Fruit fly (Drosophila melanogaster): Measurements from ENCODE around the gene GABA-B-R1.
A peak's percentile ranks its signal among the peaks of the same experiment; 100 is the strongest.

Gene GABA-B-R1

DNA sequence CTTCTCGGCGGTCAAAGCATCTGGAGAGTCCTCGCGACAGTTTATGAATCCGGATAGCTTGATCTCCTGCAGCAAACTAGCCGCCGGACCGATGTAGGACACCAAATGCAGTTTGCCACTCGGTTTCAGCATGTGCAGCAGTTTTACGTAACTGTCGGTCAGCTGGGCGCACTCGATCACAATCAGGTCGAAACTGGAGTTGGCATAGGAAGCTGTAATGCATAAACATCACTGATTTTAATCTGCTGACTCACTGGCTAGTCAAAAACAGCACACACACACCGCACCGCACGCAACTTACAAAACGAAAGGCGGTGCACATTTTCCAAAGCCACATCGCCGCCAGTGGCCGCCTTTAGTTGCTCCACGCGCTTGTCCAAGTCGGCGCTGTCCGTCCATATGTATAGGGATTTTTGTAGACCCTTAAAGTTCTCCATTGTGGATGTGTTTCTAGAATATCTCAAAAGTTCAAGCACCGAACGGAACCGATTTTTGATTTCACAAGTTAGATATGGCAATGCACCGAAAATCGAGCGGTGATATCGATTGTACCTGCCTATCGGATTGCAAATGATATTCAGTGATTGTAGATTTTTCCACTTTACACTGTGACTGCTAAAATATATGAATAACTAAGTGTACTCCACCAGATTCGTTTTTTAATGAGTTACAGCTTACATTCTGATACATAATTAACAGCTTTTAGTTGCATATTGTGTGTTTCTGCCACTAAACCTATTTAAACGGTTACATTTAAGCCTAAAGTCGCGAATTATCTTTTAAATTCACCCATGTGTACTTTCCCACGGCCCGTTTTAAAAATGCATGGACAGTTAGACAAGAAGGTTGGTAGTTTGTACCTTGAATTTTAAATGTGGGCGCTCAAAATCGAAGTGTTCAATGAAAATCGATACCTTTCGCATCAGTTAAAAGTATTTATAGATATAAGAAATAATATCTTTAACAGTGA, 22.5 kb downstream of the GABA-B-R1 start, which contains the start of gene CIAPIN1 (continued):
- no peak for TF ChIP-seq CG6854 (GFP tag; optimal IDR thresholded peaks at IDR 0.05)
- no peak for TF ChIP-seq vfl (GFP tag; optimal IDR thresholded peaks at IDR 0.05)
- TF ChIP-seq CG8281 (tag; optimal IDR thresholded peaks at IDR 0.05), result no peak
- TF ChIP-seq CG34422 (GFP tag; IDR thresholded peaks at IDR 0.05), result peak; percentile 11; the same call in 1 of the 3 replicates
- peak; percentile 29 for TF ChIP-seq pzg (GFP tag; optimal IDR thresholded peaks at IDR 0.05)
- TF ChIP-seq nerfin-2 (GFP tag; IDR thresholded peaks at IDR 0.05; ENCODE audit: partially characterized antibody), result peak; percentile 66
- TF ChIP-seq stwl (tag; optimal IDR thresholded peaks at IDR 0.05), result peak; percentile 28
- 0 out of 4 replicates have a peak, but pooled peaks have one; percentile 32 for TF ChIP-seq chinmo (GFP tag; IDR thresholded peaks at IDR 0.05; ENCODE audit: partially characterized antibody)
- TF ChIP-seq Pdp1 (GFP tag; optimal IDR thresholded peaks at IDR 0.05), result peak in 1 of 2 experiments; percentile 28
- peak; percentile 22 for TF ChIP-seq tio (GFP tag; optimal IDR thresholded peaks at IDR 0.05)
- peak; percentile 5; the same call in 2 of the 3 replicates for TF ChIP-seq HLH4C (GFP tag; IDR thresholded peaks at IDR 0.05; ENCODE audit: partially characterized antibody)
- peak; percentile 20; the same call in 1 of the 3 replicates for TF ChIP-seq Doc3 (GFP tag; IDR thresholded peaks at IDR 0.05; ENCODE audit: partially characterized antibody)
- no peak for TF ChIP-seq Jarid2 (GFP tag; optimal IDR thresholded peaks at IDR 0.05)
- peak; percentile 7; the same call in 2 of the 3 replicates for TF ChIP-seq CG16813 (GFP tag; IDR thresholded peaks at IDR 0.05; ENCODE audit: partially characterized antibody)
- TF ChIP-seq ato (GFP tag; IDR thresholded peaks at IDR 0.05; ENCODE audit: partially characterized antibody), result peak; percentile 62; the same call in 1 of the 2 replicates
- no peak for TF ChIP-seq CG7987 (GFP tag; optimal IDR thresholded peaks at IDR 0.05)
- peak; percentile 97 for TF ChIP-seq CG3995 (GFP tag; optimal IDR thresholded peaks at IDR 0.05)
- peak; percentile 69 for TF ChIP-seq MESR4 (GFP tag; optimal IDR thresholded peaks at IDR 0.05)
- peak; percentile 55 for TF ChIP-seq hbn (GFP tag; IDR thresholded peaks at IDR 0.05; ENCODE audit: partially characterized antibody)
- TF ChIP-seq vnd (GFP tag; IDR thresholded peaks at IDR 0.05; ENCODE audit: partially characterized antibody), result peak; percentile 16; the same call in 2 of the 3 replicates
- peak; percentile 65 for TF ChIP-seq bbx (GFP tag; IDR thresholded peaks at IDR 0.05; ENCODE audit: partially characterized antibody)
- TF ChIP-seq tll (GFP tag; optimal IDR thresholded peaks at IDR 0.05), result peak in 1 of 2 experiments; percentile 32
- peak in 1 of 3 experiments; percentile 16 for TF ChIP-seq lola (GFP tag; optimal IDR thresholded peaks at IDR 0.05)
- TF ChIP-seq CG30020 (tag; optimal IDR thresholded peaks at IDR 0.05), result peak; percentile 18
- TF ChIP-seq CG7271 (tag; optimal IDR thresholded peaks at IDR 0.05), result no peak
- peak; percentile 63 for TF ChIP-seq tna (GFP tag; IDR thresholded peaks at IDR 0.05; ENCODE audit: partially characterized antibody)
- TF ChIP-seq Dek (tag; optimal IDR thresholded peaks at IDR 0.05), result no peak
- peak; percentile 46; the same call in 1 of the 3 replicates for TF ChIP-seq mld (GFP tag; IDR thresholded peaks at IDR 0.05; ENCODE audit: partially characterized antibody)
- no peak for TF ChIP-seq rib (GFP tag; IDR thresholded peaks at IDR 0.05)

DNA sequence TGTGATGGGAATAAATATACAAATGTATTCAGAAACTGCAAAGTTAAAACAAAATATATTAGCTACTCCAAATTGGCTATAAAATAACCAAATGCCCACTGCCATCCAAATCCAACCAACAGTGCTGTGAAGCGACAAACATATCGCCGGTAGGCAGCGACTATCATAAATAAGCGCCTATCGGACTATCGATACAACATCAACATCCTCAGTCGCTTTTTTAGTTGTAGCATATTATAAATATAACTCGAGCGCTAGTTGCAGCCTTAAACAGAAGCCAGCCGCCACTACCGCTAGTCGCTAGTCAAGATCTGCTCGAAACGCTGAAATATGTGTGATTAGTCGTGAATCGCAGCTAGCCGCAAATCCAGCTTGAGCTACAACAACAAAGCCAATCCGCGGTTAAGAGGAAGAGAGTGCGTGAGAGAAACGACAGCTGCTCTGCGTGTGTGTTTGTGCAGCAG, 23.2 kb downstream of the GABA-B-R1 start:
- TF ChIP-seq vfl (GFP tag; optimal IDR thresholded peaks at IDR 0.05), result peak; percentile 26
- no peak for TF ChIP-seq tap (tag; optimal IDR thresholded peaks at IDR 0.05)
- TF ChIP-seq ap (GFP tag; IDR thresholded peaks at IDR 0.05), result no peak
- TF ChIP-seq CG17385 (GFP tag; optimal IDR thresholded peaks at IDR 0.05), result peak; percentile 81
- peak; percentile 61; the same call in 1 of the 2 replicates for TF ChIP-seq CG32532 (GFP tag; IDR thresholded peaks at IDR 0.05)
- no peak for TF ChIP-seq HLH3B (GFP tag; IDR thresholded peaks at IDR 0.05)
- peak; percentile 92 for TF ChIP-seq CG16813 (GFP tag; IDR thresholded peaks at IDR 0.05; ENCODE audit: partially characterized antibody)
- no peak for TF ChIP-seq PHDP (tag; optimal IDR thresholded peaks at IDR 0.05)
- no peak for TF ChIP-seq twi (tag; optimal IDR thresholded peaks at IDR 0.05)
- no peak for TF ChIP-seq unpg (GFP tag; optimal IDR thresholded peaks at IDR 0.05)
- TF ChIP-seq CG31224 (GFP tag; IDR thresholded peaks at IDR 0.05), result no peak
- TF ChIP-seq D (optimal IDR thresholded peaks at IDR 0.05), result no peak
- TF ChIP-seq D (GFP tag; optimal IDR thresholded peaks at IDR 0.05), result no peak
- peak; percentile 23 for TF ChIP-seq pum (GFP tag; optimal IDR thresholded peaks at IDR 0.05)
- TF ChIP-seq Ravus (GFP tag; IDR thresholded peaks at IDR 0.05), result no peak
- TF ChIP-seq CG1529 (GFP tag; optimal IDR thresholded peaks at IDR 0.05), result no peak
- TF ChIP-seq Sry-δ (GFP tag; optimal IDR thresholded peaks at IDR 0.05), result peak; percentile 76
- TF ChIP-seq Hr51 (GFP tag; optimal IDR thresholded peaks at IDR 0.05), result peak in 1 of 2 experiments; percentile 51
